Worm (Caenorhabditis elegans) whole organism, young adult: ENCODE measurements around the gene F40H3.3.

Source experiments
- F37B4.10 ChIP-seq: fragments of 200-800 bp; sonication (Bioruptor generic); IDR thresholded peaks from 2 replicates; pipeline ENCODE4 v1.3.6; 2022; ENCODE audit warnings: missing genetic modification characterization, missing compliant biosample characterization
- Y53F4B.3 ChIP-seq: fragments of 200-800 bp; sonication (Bioruptor generic); IDR thresholded peaks from 2 replicates; pipeline ENCODE4 v1.3.6; 2022; ENCODE audit warnings: missing genetic modification reagents, missing genetic modification characterization, missing compliant biosample characterization
- ceh-27 ChIP-seq: fragments of 200-800 bp; sonication (Bioruptor generic); optimal IDR thresholded peaks from 2 replicates; lab custom pipeline; 2018; ENCODE audit warnings: mild to moderate bottlenecking, missing genetic modification characterization, moderate library complexity, missing compliant biosample characterization
- gei-17 ChIP-seq: fragments of 200-800 bp; sonication (Bioruptor generic); optimal IDR thresholded peaks from 2 replicates; lab custom pipeline; 2018; ENCODE audit warnings: mild to moderate bottlenecking, missing genetic modification characterization, missing compliant biosample characterization
- hsf-1 ChIP-seq: fragments of 200-800 bp; sonication (Bioruptor generic); IDR thresholded peaks from 2 replicates; pipeline ENCODE4 v1.3.6; 2022; ENCODE audit warnings: missing genetic modification reagents, missing genetic modification characterization, missing compliant biosample characterization
- nfyb-1 ChIP-seq: fragments of 200-800 bp; sonication (Bioruptor generic); IDR thresholded peaks from 2 replicates; pipeline ENCODE4 v1.3.6; 2022; ENCODE audit warnings: missing genetic modification reagents, missing genetic modification characterization, missing compliant biosample characterization
- rpc-1 ChIP-seq, 2 experiments: fragments of 150-350 bp in 1 of 2; sonication (generic microtip) in 1 of 2; optimal IDR thresholded peaks; 2 replicates each; lab custom pipeline; 2014 to 2018; ENCODE audit warnings: missing biosample characterization in 1 of 2, missing genetic modification characterization in 1 of 2, missing genetic modification reagents in 1 of 2, missing genotype in 1 of 2
- sea-2 ChIP-seq: fragments of 200-800 bp; sonication (Bioruptor generic); IDR thresholded peaks from 2 replicates; pipeline ENCODE4 v1.3.6; 2022; ENCODE audit warnings: missing genetic modification characterization, missing compliant biosample characterization

DNA sequence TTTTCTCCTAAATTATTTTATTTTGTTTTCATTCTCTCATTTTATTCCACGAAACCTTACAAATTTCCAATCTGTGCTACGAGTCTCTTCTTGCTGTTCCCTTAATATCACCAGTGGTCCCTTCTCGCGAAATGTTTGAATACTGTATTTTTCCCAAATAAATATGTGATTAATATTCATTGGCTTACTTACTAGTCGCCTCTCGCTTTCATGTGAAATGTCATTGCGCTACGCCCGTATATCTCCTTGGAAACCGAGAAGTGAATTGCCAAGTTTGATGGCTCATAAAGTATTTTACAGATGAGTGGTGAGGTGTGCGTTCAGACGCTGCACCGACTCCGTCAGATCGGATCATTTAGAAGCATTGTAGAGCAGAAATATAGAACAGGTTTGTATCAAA lies 46.0 kb upstream of the F40H3.3 start, which contains the start of gene rars-2:
- TF ChIP-seq Y53F4B.3 (GFP tag; lab: Robert Waterston, UW) (no peak), rpc-1 (optimal IDR thresholded peaks at IDR 0.05; lab: Kevin White, UChicago) (no peak), rpc-1 (tag; optimal IDR thresholded peaks at IDR 0.05; lab: Kevin White, UChicago) (no peak), ceh-27 (GFP tag; lab: Kevin White, UChicago) (no peak), hsf-1 (GFP tag; lab: Robert Waterston, UW) (no peak), sea-2 (GFP tag; lab: Robert Waterston, UW) (no peak), nfyb-1 (GFP tag; lab: Robert Waterston, UW) (no peak), F37B4.10 (no peak), gei-17 (GFP tag; lab: Kevin White, UChicago) (no peak)
